Worm (Caenorhabditis elegans) whole organism, mixed stage, embryonic: ENCODE measurements around the gene zyg-1.

Source experiments
- M03D4.4 ChIP-seq: sonication (generic microtip); optimal IDR thresholded peaks from 2 replicates; lab custom pipeline; 2017; ENCODE audit warnings: mild to moderate bottlenecking, missing genetic modification characterization, missing compliant biosample characterization
- bed-3 ChIP-seq: fragments of 200-800 bp; sonication (Bioruptor generic); optimal IDR thresholded peaks from 3 replicates; lab custom pipeline; 2018; ENCODE audit warnings: mild to moderate bottlenecking, missing genetic modification characterization, moderate library complexity, missing compliant biosample characterization
- blmp-1 ChIP-seq: fragments of 150-350 bp; optimal IDR thresholded peaks from 2 replicates; lab custom pipeline; 2014; ENCODE audit warnings: missing biosample characterization, missing genetic modification characterization
- ceh-39 ChIP-seq: fragments of 150-350 bp; optimal IDR thresholded peaks from 2 replicates; lab custom pipeline; 2014; ENCODE audit warnings: missing biosample characterization, missing genetic modification characterization
- ceh-43 ChIP-seq: fragments of 200-800 bp; sonication (Bioruptor generic); optimal IDR thresholded peaks from 2 replicates; lab custom pipeline; 2018; ENCODE audit warnings: mild to moderate bottlenecking, missing genetic modification characterization, moderate library complexity, missing compliant biosample characterization
- ceh-83 ChIP-seq: fragments of 200-800 bp; sonication (Bioruptor generic); optimal IDR thresholded peaks from 2 replicates; lab custom pipeline; 2018; ENCODE audit warnings: mild to moderate bottlenecking, missing genetic modification characterization, missing compliant biosample characterization
- ces-1 ChIP-seq: fragments of 150-350 bp; optimal IDR thresholded peaks from 2 replicates; lab custom pipeline; 2014; ENCODE audit warnings: missing biosample characterization, missing genetic modification reagents, missing genetic modification characterization
- cnd-1 ChIP-seq: fragments of 200-800 bp; sonication (Bioruptor generic); optimal IDR thresholded peaks from 2 replicates; lab custom pipeline; 2018; ENCODE audit warnings: mild to moderate bottlenecking, missing genetic modification characterization, missing compliant biosample characterization
- drap-1 ChIP-seq: fragments of 200-800 bp; sonication (Bioruptor generic); optimal IDR thresholded peaks from 3 replicates; lab custom pipeline; 2018; ENCODE audit warnings: mild to moderate bottlenecking, missing genetic modification characterization, missing compliant biosample characterization
- elt-1 ChIP-seq: sonication (generic microtip); optimal IDR thresholded peaks from 2 replicates; lab custom pipeline; 2017; ENCODE audit warnings: missing genetic modification characterization, mild to moderate bottlenecking, missing compliant biosample characterization, antibody characterized with exemption, moderate library complexity, borderline replicate concordance; ENCODE audit not compliant: insufficient read depth
- elt-3 ChIP-seq: fragments of 150-350 bp; optimal IDR thresholded peaks from 2 replicates; lab custom pipeline; 2014; ENCODE audit warnings: missing biosample characterization, missing genetic modification characterization
- flh-1 ChIP-seq: fragments of 200-800 bp; sonication (Bioruptor generic); optimal IDR thresholded peaks from 2 replicates; lab custom pipeline; 2018; ENCODE audit warnings: mild to moderate bottlenecking, missing genetic modification characterization, moderate library complexity, missing compliant biosample characterization
- ham-2 ChIP-seq: fragments of 200-800 bp; sonication (Bioruptor generic); optimal IDR thresholded peaks from 2 replicates; lab custom pipeline; 2018; ENCODE audit warnings: mild to moderate bottlenecking, missing genetic modification characterization, missing compliant biosample characterization
- hlh-1 ChIP-seq: fragments of 150-350 bp; optimal IDR thresholded peaks from 2 replicates; lab custom pipeline; 2014; ENCODE audit warnings: missing biosample characterization, missing genetic modification reagents, missing genetic modification characterization
- lin-13 ChIP-seq: fragments of 150-350 bp; optimal IDR thresholded peaks from 2 replicates; lab custom pipeline; 2014; ENCODE audit warnings: missing biosample characterization, missing genetic modification characterization
- lsy-2 ChIP-seq: fragments of 150-350 bp; optimal IDR thresholded peaks from 2 replicates; lab custom pipeline; 2014; ENCODE audit warnings: missing biosample characterization, missing genetic modification characterization
- mep-1 ChIP-seq: fragments of 150-350 bp; optimal IDR thresholded peaks from 2 replicates; lab custom pipeline; 2017; ENCODE audit warnings: missing biosample characterization, missing genetic modification reagents, missing genetic modification characterization, inconsistent platforms
- mls-2 ChIP-seq: sonication (generic microtip); optimal IDR thresholded peaks from 2 replicates; lab custom pipeline; 2016; ENCODE audit warnings: mild to moderate bottlenecking, missing genetic modification characterization, moderate library complexity, missing compliant biosample characterization
- nhr-12 ChIP-seq: fragments of 150-350 bp; optimal IDR thresholded peaks from 2 replicates; lab custom pipeline; 2014; ENCODE audit warnings: missing biosample characterization, missing genetic modification characterization
- nhr-2 ChIP-seq: fragments of 150-350 bp; optimal IDR thresholded peaks from 2 replicates; lab custom pipeline; 2014; ENCODE audit warnings: missing biosample characterization, missing genetic modification characterization
- nhr-237 ChIP-seq: fragments of 150-350 bp; optimal IDR thresholded peaks from 2 replicates; lab custom pipeline; 2014; ENCODE audit warnings: missing biosample characterization, missing genetic modification characterization
- nhr-28 ChIP-seq: fragments of 150-350 bp; optimal IDR thresholded peaks from 2 replicates; lab custom pipeline; 2014; ENCODE audit warnings: missing biosample characterization, missing genetic modification characterization
- nhr-76 ChIP-seq: sonication (generic microtip); optimal IDR thresholded peaks from 2 replicates; lab custom pipeline; 2017; ENCODE audit warnings: missing biosample characterization, missing genetic modification characterization
- pha-4 ChIP-seq: fragments of 150-350 bp; optimal IDR thresholded peaks from 2 replicates; lab custom pipeline; 2018; ENCODE audit warnings: missing biosample characterization, missing genetic modification reagents, missing genetic modification characterization
- sem-2 ChIP-seq: fragments of 200-800 bp; sonication (Bioruptor generic); optimal IDR thresholded peaks from 2 replicates; lab custom pipeline; 2018; ENCODE audit warnings: mild to moderate bottlenecking, missing genetic modification characterization, missing compliant biosample characterization
- sptf-1 ChIP-seq: sonication (generic microtip); optimal IDR thresholded peaks from 2 replicates; lab custom pipeline; 2017; ENCODE audit warnings: mild to moderate bottlenecking, missing genetic modification characterization, moderate library complexity, missing compliant biosample characterization
- tbx-8 ChIP-seq: fragments of 200-800 bp; sonication (Bioruptor generic); optimal IDR thresholded peaks from 2 replicates; lab custom pipeline; 2018; ENCODE audit warnings: mild to moderate bottlenecking, missing genetic modification characterization, moderate library complexity, missing compliant biosample characterization
- unc-62 ChIP-seq: fragments of 150-350 bp; optimal IDR thresholded peaks from 2 replicates; lab custom pipeline; 2014; ENCODE audit warnings: missing biosample characterization, missing genetic modification reagents, missing genetic modification characterization
- zip-8 ChIP-seq: fragments of 150-350 bp; optimal IDR thresholded peaks from 2 replicates; lab custom pipeline; 2014; ENCODE audit warnings: missing biosample characterization, missing genetic modification characterization
- ztf-11 ChIP-seq: fragments of 150-350 bp; optimal IDR thresholded peaks from 2 replicates; lab custom pipeline; 2014; ENCODE audit warnings: missing biosample characterization, missing genetic modification characterization

The zyg-1 gene

DNA sequence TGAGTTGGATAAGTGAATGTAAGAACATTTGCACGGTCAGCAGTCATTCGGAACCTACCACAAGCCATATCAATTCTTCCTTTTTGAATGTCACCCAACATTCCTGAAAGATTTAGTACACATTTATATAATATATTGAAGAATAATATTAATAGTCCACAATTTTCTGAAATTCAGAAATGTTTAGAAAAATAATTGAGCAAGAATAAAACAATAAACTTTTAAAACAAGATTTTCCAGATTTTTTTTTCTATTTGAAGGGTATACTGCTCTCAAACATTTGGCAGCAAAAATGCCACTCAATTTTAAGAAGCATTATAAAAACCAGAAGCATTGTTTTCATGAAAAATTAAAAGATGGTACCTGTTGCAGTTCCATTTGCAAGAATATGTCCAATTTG, 12.7 kb upstream of the zyg-1 start, which contains the start of gene F59E12.8:
Gene F59E12.8 (minus strand): TSS at position 101 of the 400 bp plus-strand sequence.
- no peak for TF ChIP-seq ces-1 (GFP tag; lab: Kevin White, UChicago)
- TF ChIP-seq flh-1 = no peak
- no peak for TF ChIP-seq nhr-2 (tag; lab: Kevin White, UChicago)
- TF ChIP-seq bed-3 (GFP tag; lab: Kevin White, UChicago) = no peak
- TF ChIP-seq lsy-2 = no peak
- TF ChIP-seq ham-2 (GFP tag; lab: Kevin White, UChicago) = no peak
- no peak for TF ChIP-seq hlh-1 (tag; lab: Kevin White, UChicago)
- TF ChIP-seq ztf-11 (tag; lab: Kevin White, UChicago) = no peak
- TF ChIP-seq unc-62 (GFP tag; lab: Kevin White, UChicago) = no peak
- no peak for TF ChIP-seq nhr-76 (tag; lab: Kevin White, UChicago)
- TF ChIP-seq elt-3 = no peak

DNA sequence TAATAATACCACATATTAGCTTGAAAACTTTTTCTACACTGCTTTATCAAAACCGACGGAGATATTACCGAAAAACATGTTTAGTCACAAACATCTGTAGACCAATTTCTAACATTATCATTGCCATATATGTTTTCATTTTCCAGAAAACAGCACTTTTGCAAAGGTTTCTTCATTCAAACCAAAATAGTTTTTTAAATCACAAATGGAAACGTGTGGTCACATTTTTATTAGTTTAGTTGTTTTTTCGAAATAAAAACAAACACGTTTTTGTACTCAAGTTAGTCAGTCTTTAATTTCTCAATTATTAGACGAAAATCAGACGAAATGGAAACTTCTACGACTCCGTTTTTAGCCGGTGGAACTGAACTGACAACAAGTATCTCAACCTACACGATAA, 11.5 kb upstream of the zyg-1 start, which contains the start of gene F59E12.3:
Gene F59E12.3 (plus strand): TSS at position 301 of the 400 bp plus-strand sequence.
- TF ChIP-seq elt-3 (no peak), lsy-2 (no peak), bed-3 (GFP tag; lab: Kevin White, UChicago) (no peak), elt-1 (tag; lab: Kevin White, UChicago) (no peak), unc-62 (GFP tag; lab: Kevin White, UChicago) (no peak), drap-1 (GFP tag; lab: Kevin White, UChicago) (no peak), nhr-237 (no peak), M03D4.4 (tag; lab: Kevin White, UChicago) (no peak), ces-1 (GFP tag; lab: Kevin White, UChicago) (no peak)

ce11 chrII:5640362-5641079, 9.0 kb upstream of the zyg-1 start:
- TF ChIP-seq zip-8 (tag; lab: Kevin White, UChicago) (no peak), nhr-12 (tag; lab: Kevin White, UChicago) (no peak), lsy-2 (no peak), elt-3 (no peak), ceh-43 (GFP tag; lab: Kevin White, UChicago) (no peak), ceh-83 (no peak), hlh-1 (tag; lab: Kevin White, UChicago) (no peak), pha-4 (tag; lab: Kevin White, UChicago) (no peak), flh-1 (no peak), drap-1 (GFP tag; lab: Kevin White, UChicago) (no peak), tbx-8 (GFP tag; lab: Kevin White, UChicago) (no peak), unc-62 (GFP tag; lab: Kevin White, UChicago) (no peak), nhr-237 (no peak), cnd-1 (no peak), elt-1 (tag; lab: Kevin White, UChicago) (no peak)

DNA sequence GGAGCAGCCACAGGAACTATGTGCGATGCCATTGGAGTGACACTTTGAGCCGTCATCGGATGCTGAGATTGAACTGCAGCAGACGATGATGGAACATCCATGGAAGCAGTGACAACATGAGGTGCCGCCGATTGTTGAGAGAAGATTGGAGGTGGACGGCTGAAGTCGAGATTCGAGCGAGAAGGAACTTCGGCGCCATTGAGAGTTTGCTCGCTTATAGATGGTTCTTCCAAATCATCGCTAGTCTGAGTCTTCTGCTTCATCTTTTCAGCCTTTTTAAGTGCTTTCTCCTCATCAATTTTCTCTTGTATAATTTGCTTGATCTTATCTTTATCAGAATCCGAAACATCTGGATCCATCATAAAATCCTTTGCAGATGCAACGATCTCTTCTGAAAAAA, 7.4 kb upstream of the zyg-1 start:
- TF ChIP-seq blmp-1 (tag; lab: Kevin White, UChicago) (no peak), elt-3 (no peak), sem-2 (no peak), tbx-8 (GFP tag; lab: Kevin White, UChicago) (no peak), flh-1 (no peak), bed-3 (GFP tag; lab: Kevin White, UChicago) (no peak), ztf-11 (tag; lab: Kevin White, UChicago) (no peak), elt-1 (tag; lab: Kevin White, UChicago) (no peak), nhr-28 (tag; lab: Kevin White, UChicago) (no peak), pha-4 (tag; lab: Kevin White, UChicago) (no peak), hlh-1 (tag; lab: Kevin White, UChicago) (no peak), nhr-12 (tag; lab: Kevin White, UChicago) (no peak), ceh-39 (no peak), sptf-1 (tag; lab: Kevin White, UChicago) (no peak), mep-1 (tag; lab: Kevin White, UChicago) (no peak), ceh-83 (no peak), lin-13 (tag; lab: Kevin White, UChicago) (no peak), nhr-2 (tag; lab: Kevin White, UChicago) (no peak), ham-2 (GFP tag; lab: Kevin White, UChicago) (no peak)

ce11 chrII:5646942-5647341, 2.6 kb upstream of the zyg-1 start, which contains the start of gene F59E12.9:
Gene F59E12.9, minus strand, starts transcription at chrII:5647042.
- no peak for TF ChIP-seq elt-1 (tag; lab: Kevin White, UChicago)
- TF ChIP-seq mls-2 (tag; lab: Kevin White, UChicago) = no peak
- no peak for TF ChIP-seq lin-13 (tag; lab: Kevin White, UChicago)
- TF ChIP-seq lsy-2 = no peak
- no peak for TF ChIP-seq hlh-1 (tag; lab: Kevin White, UChicago)
